Fruit fly (Drosophila melanogaster) whole organism, wandering third instar larva: Measurements from ENCODE around the gene CG7333.

Experiments
- Abd-B ChIP-seq: fragments of >200 bp; optimal IDR thresholded peaks from 2 replicates; lab custom pipeline; 2017; ENCODE audit warnings: missing biosample characterization, missing genetic modification characterization
- CG32264 ChIP-seq: fragments of 200-800 bp; sonication (Bioruptor generic); optimal IDR thresholded peaks from 2 replicates; lab custom pipeline; 2016; ENCODE audit warnings: missing biosample characterization, missing genetic modification characterization
- CG9705 ChIP-seq: fragments of 200-800 bp; sonication (Bioruptor generic); optimal IDR thresholded peaks from 2 replicates; lab custom pipeline; 2018; ENCODE audit warnings: missing biosample characterization, mild to moderate bottlenecking, missing genetic modification characterization
- CrebA ChIP-seq: fragments of 200-800 bp; sonication (Bioruptor generic); optimal IDR thresholded peaks from 2 replicates; lab custom pipeline; 2016; ENCODE audit warnings: missing biosample characterization, mild to moderate bottlenecking, missing genetic modification characterization, borderline replicate concordance
- Dfd ChIP-seq: fragments of >200 bp; optimal IDR thresholded peaks from 2 replicates; lab custom pipeline; 2017; ENCODE audit warnings: missing biosample characterization, missing genetic modification characterization
- Dif ChIP-seq: fragments of 200-275, 200-300 bp; sonication (Bioruptor generic); optimal IDR thresholded peaks from 2 replicates; lab custom pipeline; 2018; ENCODE audit warnings: missing biosample characterization, missing genetic modification characterization; ENCODE audit not compliant: partially characterized antibody
- GATAd ChIP-seq: sonication (Bioruptor generic); optimal IDR thresholded peaks from 2 replicates; lab custom pipeline; 2016; ENCODE audit warnings: missing biosample characterization, missing genetic modification characterization
- HLH106 ChIP-seq: fragments of 200-800 bp; optimal IDR thresholded peaks from 3 replicates; lab custom pipeline; 2019; ENCODE audit warnings: missing biosample characterization, mild to moderate bottlenecking, missing genetic modification characterization, moderate library complexity
- Hnf4 ChIP-seq: fragments of 200-800 bp; sonication (Bioruptor generic); optimal IDR thresholded peaks from 2 replicates; lab custom pipeline; 2016; ENCODE audit warnings: missing biosample characterization, mild to moderate bottlenecking, missing genetic modification characterization
- Hr78 ChIP-seq: fragments of >200 bp; optimal IDR thresholded peaks from 2 replicates; lab custom pipeline; 2017; ENCODE audit warnings: missing biosample characterization, missing genetic modification characterization
- Hr83 ChIP-seq: fragments of 200-300 bp; sonication (Bioruptor generic); optimal IDR thresholded peaks from 2 replicates; lab custom pipeline; 2016; ENCODE audit warnings: missing biosample characterization, mild to moderate bottlenecking, missing genetic modification characterization, moderate library complexity; ENCODE audit not compliant: poor library complexity, severe bottlenecking
- Jra ChIP-seq: sonication (Bioruptor generic); optimal IDR thresholded peaks from 2 replicates; lab custom pipeline; 2016; ENCODE audit warnings: missing biosample characterization, missing genetic modification characterization
- Mio ChIP-seq: sonication (Bioruptor generic); optimal IDR thresholded peaks from 2 replicates; lab custom pipeline; 2016; ENCODE audit warnings: missing biosample characterization, missing genetic modification characterization
- Myc ChIP-seq: fragments of >200 bp; optimal IDR thresholded peaks from 2 replicates; lab custom pipeline; 2017
- N ChIP-seq: fragments of >200 bp; optimal IDR thresholded peaks from 2 replicates; lab custom pipeline; 2018; ENCODE audit warnings: missing biosample characterization, missing external identifiers, missing genetic modification characterization
- OdsH ChIP-seq: fragments of 200-800 bp; sonication (Bioruptor generic); optimal IDR thresholded peaks from 2 replicates; lab custom pipeline; 2016; ENCODE audit warnings: missing biosample characterization, mild to moderate bottlenecking, missing genetic modification characterization
- Rel ChIP-seq, 2 experiments: fragments of 200-800 bp; sonication (Bioruptor generic) in 1 of 2; optimal IDR thresholded peaks; 2 replicates in 1 of 2; 3 replicates in 1 of 2; lab custom pipeline; 2016 to 2019; ENCODE audit warnings: mild to moderate bottlenecking in 2 of 2, missing biosample characterization in 2 of 2, missing genetic modification characterization in 2 of 2, moderate library complexity in 1 of 2
- Sp1 ChIP-seq: fragments of 200-800 bp; sonication (Bioruptor generic); optimal IDR thresholded peaks from 3 replicates; lab custom pipeline; 2019; ENCODE audit warnings: missing biosample characterization, mild to moderate bottlenecking, missing genetic modification characterization, moderate library complexity
- Vsx2 ChIP-seq: fragments of 200-300, 225-300 bp; sonication (Bioruptor generic); optimal IDR thresholded peaks from 2 replicates; lab custom pipeline; 2018; ENCODE audit warnings: missing biosample characterization, missing genetic modification characterization; ENCODE audit not compliant: partially characterized antibody
- br ChIP-seq: fragments of 200-800 bp; sonication (Bioruptor generic); optimal IDR thresholded peaks from 2 replicates; lab custom pipeline; 2016; ENCODE audit warnings: missing biosample characterization, missing genetic modification characterization
- brk ChIP-seq: fragments of 200-800 bp; sonication (Bioruptor generic); optimal IDR thresholded peaks from 2 replicates; lab custom pipeline; 2016; ENCODE audit warnings: missing biosample characterization, mild to moderate bottlenecking, missing genetic modification characterization
- dl ChIP-seq, 2 experiments: fragments of 175-275, 200-275 bp in 1 of 2; fragments of 200-275 bp in 1 of 2; sonication (Bioruptor generic); optimal IDR thresholded peaks; lab custom pipeline; 2018; ENCODE audit warnings: mild to moderate bottlenecking in 2 of 2, missing biosample characterization in 2 of 2, missing genetic modification characterization in 2 of 2, moderate library complexity in 2 of 2; ENCODE audit not compliant: partially characterized antibody in 2 of 2, insufficient read depth in 1 of 2
- dmrt93B ChIP-seq: fragments of 200-800 bp; sonication (Bioruptor generic); optimal IDR thresholded peaks from 2 replicates; lab custom pipeline; 2018; ENCODE audit warnings: missing biosample characterization, mild to moderate bottlenecking, missing genetic modification characterization
- dsf ChIP-seq: sonication (Bioruptor generic); optimal IDR thresholded peaks from 2 replicates; lab custom pipeline; 2016; ENCODE audit warnings: missing biosample characterization, missing genetic modification characterization, borderline replicate concordance
- ey ChIP-seq: fragments of 200-800 bp; sonication (Bioruptor generic); optimal IDR thresholded peaks from 2 replicates; lab custom pipeline; 2016; ENCODE audit warnings: missing biosample characterization, missing genetic modification characterization
- foxo ChIP-seq, 2 experiments: fragments of 200-800 bp; sonication (Bioruptor generic); optimal IDR thresholded peaks; 2 replicates in 1 of 2; 3 replicates in 1 of 2; lab custom pipeline; 2016 to 2017; ENCODE audit warnings: missing biosample characterization in 2 of 2, missing genetic modification characterization in 2 of 2
- fru ChIP-seq: fragments of 200-800 bp; sonication (Bioruptor generic); optimal IDR thresholded peaks from 3 replicates; lab custom pipeline; 2016; ENCODE audit warnings: missing biosample characterization, mild to moderate bottlenecking, missing genetic modification characterization
- h ChIP-seq: fragments of 200-800 bp; sonication (Bioruptor generic); optimal IDR thresholded peaks from 3 replicates; lab custom pipeline; 2016; ENCODE audit warnings: missing biosample characterization, mild to moderate bottlenecking, missing genetic modification characterization
- jim ChIP-seq: fragments of 175-275, 200-325 bp; sonication (Bioruptor generic); optimal IDR thresholded peaks from 2 replicates; lab custom pipeline; 2016; ENCODE audit warnings: missing biosample characterization, mild to moderate bottlenecking, missing genetic modification characterization
- lola ChIP-seq: fragments of >200 bp; optimal IDR thresholded peaks from 2 replicates; lab custom pipeline; 2017; ENCODE audit warnings: missing biosample characterization, missing genetic modification characterization
- pan ChIP-seq: fragments of >200 bp; optimal IDR thresholded peaks from 2 replicates; lab custom pipeline; 2017
- psq ChIP-seq: fragments of 200-800 bp; sonication (Bioruptor generic); optimal IDR thresholded peaks from 3 replicates; lab custom pipeline; 2017; ENCODE audit warnings: missing biosample characterization, mild to moderate bottlenecking, missing genetic modification characterization, moderate library complexity
- rgr ChIP-seq: fragments of 200-800 bp; sonication (Bioruptor generic); optimal IDR thresholded peaks from 3 replicates; lab custom pipeline; 2016; ENCODE audit warnings: missing biosample characterization, mild to moderate bottlenecking, missing genetic modification characterization
- sage ChIP-seq: fragments of 200-800 bp; sonication (Bioruptor generic); optimal IDR thresholded peaks from 2 replicates; lab custom pipeline; 2016; ENCODE audit warnings: missing biosample characterization, mild to moderate bottlenecking, missing genetic modification characterization
- sv ChIP-seq: fragments of 200-800 bp; sonication (Bioruptor generic); optimal IDR thresholded peaks from 3 replicates; lab custom pipeline; 2016; ENCODE audit warnings: missing biosample characterization, missing genetic modification characterization
- tai ChIP-seq: sonication (Bioruptor generic); optimal IDR thresholded peaks from 2 replicates; lab custom pipeline; 2016; ENCODE audit warnings: missing biosample characterization, missing genetic modification characterization
- usp ChIP-seq: fragments of >200 bp; optimal IDR thresholded peaks from 2 replicates; lab custom pipeline; 2017; ENCODE audit warnings: missing biosample characterization, missing genetic modification characterization
- woc ChIP-seq: sonication (Bioruptor generic); optimal IDR thresholded peaks from 2 replicates; lab custom pipeline; 2016; ENCODE audit warnings: missing biosample characterization, mild to moderate bottlenecking, missing genetic modification characterization

CG7333 gene

DNA sequence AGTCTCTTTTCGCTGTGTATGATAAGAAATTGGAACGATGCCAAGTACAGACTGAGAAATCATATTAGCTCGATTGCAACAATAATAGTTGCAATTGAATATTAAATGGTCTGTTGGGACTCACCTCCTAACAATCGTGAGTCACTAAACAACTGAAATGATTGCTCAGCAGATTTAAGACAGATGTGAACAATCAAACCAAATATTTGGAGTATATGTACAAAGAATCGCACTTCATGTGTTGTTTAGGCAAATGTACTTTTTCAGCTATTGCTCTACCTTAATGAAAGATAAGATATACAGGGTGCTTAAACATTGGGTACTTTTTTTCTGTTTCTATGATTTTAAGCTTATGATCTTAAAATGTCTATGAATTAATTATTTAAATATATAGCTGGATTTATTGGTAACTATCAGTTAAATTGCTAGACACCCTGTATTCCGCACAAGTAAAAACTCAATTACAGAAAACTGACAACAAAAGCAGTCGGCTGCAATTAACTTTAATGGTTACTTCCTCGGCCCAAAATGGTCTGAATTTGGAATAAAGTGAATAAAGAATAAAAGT lies 41.1 kb downstream of the CG7333 start (continued):
- TF ChIP-seq lola (no peak), Mio (GFP tag; lab: Kevin White, UChicago) (no peak), CrebA (GFP tag; lab: Kevin White, UChicago) (no peak)

DNA sequence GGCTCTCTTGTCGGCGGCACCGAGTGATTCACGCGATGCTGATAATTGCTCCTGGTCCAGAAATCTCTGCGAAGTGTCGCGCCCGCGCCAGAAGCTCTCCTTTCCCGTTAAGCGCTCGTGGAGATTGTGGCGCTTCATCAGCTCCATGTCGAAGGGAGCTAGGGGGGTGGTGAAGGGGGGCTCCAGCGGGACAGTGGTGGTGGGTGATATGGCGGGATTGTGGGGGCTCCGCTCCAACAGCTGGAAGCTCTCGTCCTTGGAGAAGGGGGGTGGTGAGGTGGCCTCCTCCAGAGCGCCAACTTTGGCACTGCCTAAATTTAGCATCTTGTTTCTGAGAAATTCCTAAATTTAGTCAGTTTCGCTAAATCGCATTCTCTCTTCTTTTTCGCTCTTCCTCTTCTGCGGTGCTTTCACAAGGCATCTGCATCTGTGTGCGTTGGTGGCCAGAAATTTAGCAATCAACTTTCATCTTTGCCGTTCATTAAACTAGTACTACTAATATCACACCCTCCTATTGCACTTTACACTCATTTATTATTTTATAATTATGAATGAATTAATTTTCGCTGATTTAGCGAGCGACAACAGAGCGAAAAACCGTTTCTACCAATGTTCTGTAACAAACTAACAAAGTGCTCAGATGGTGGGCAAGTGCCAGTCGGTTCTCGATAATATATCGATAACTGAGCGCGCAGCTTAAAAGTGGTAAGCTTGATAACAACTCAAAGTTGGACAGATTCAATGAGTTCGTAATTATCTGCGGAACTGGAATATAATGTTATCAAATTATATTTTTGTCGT lies 41.9 kb downstream of the CG7333 start, which contains the start of gene subdued:
TSS of gene subdued (minus strand) at position 631 of the 801 bp plus-strand sequence.
- TF ChIP-seq woc (GFP tag; lab: Kevin White, UChicago): no peak
- TF ChIP-seq Rel (GFP tag; optimal IDR thresholded peaks at IDR 0.05; lab: Kevin White, UChicago): no peak
- peak; percentile 88 for TF ChIP-seq Rel (tag; optimal IDR thresholded peaks at IDR 0.05; lab: Kevin White, UChicago)
- TF ChIP-seq usp (GFP tag; lab: Kevin White, UChicago): no peak
- TF ChIP-seq GATAd (GFP tag; lab: Kevin White, UChicago): peak; percentile 70
- TF ChIP-seq lola: peak; percentile 60
- peak; percentile 4 for TF ChIP-seq sage (GFP tag; lab: Kevin White, UChicago)
- no peak for TF ChIP-seq Hr83 (GFP tag; lab: Kevin White, UChicago)
- TF ChIP-seq h: no peak

DNA sequence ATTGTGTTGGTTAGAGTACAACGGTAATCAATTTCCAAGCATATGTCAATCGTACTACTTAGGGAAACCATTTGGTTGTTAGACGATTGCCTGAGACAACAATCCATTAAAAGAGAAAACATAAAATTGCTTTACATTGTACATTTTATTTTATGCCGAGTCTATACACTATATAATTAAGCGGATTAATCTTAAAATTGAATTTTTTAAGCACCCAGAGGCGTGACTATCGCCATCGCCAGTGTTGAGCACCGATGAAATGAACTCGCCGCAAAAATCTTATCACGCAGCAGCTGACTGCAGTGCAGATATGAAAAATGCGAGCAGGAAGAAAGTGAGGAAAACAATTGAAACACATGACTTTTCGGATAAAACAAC lies 42.4 kb downstream of the CG7333 start:
- no peak for TF ChIP-seq OdsH (GFP tag; lab: Kevin White, UChicago)
- TF ChIP-seq sage (GFP tag; lab: Kevin White, UChicago): no peak
- TF ChIP-seq Hr78 (GFP tag; lab: Kevin White, UChicago): no peak
- TF ChIP-seq h: peak; percentile 28
- no peak for TF ChIP-seq Abd-B (GFP tag; lab: Kevin White, UChicago)
- TF ChIP-seq fru: peak; percentile 16
- TF ChIP-seq foxo (GFP tag; optimal IDR thresholded peaks at IDR 0.05; lab: Kevin White, UChicago): peak in 1 of 2 experiments; percentile 21
- peak; percentile 50 for TF ChIP-seq Hr83 (GFP tag; lab: Kevin White, UChicago)
- no peak for TF ChIP-seq Rel (GFP tag; optimal IDR thresholded peaks at IDR 0.05; lab: Kevin White, UChicago)
- TF ChIP-seq Rel (tag; optimal IDR thresholded peaks at IDR 0.05; lab: Kevin White, UChicago): no peak
- TF ChIP-seq jim (GFP tag; lab: Kevin White, UChicago): no peak
- peak; percentile 34 for TF ChIP-seq Jra
- TF ChIP-seq Dfd (GFP tag; lab: Kevin White, UChicago): no peak
- TF ChIP-seq Dif (GFP tag; lab: Kevin White, UChicago): no peak
- TF ChIP-seq Vsx2 (GFP tag; lab: Kevin White, UChicago): no peak
- TF ChIP-seq Hnf4 (GFP tag; lab: Kevin White, UChicago): peak; percentile 49
- no peak for TF ChIP-seq HLH106 (tag; lab: Kevin White, UChicago)
- no peak for TF ChIP-seq CG32264 (GFP tag; lab: Kevin White, UChicago)
- peak; percentile 29 for TF ChIP-seq Myc (lab: Kevin White, UChicago)
- TF ChIP-seq dmrt93B: no peak
- TF ChIP-seq GATAd (GFP tag; lab: Kevin White, UChicago): peak; percentile 59
- TF ChIP-seq br: peak; percentile 31
- no peak for TF ChIP-seq CG9705
- TF ChIP-seq Sp1: no peak
- no peak for TF ChIP-seq pan (lab: Kevin White, UChicago)
- no peak for TF ChIP-seq N (GFP tag; lab: Kevin White, UChicago)
- TF ChIP-seq usp (GFP tag; lab: Kevin White, UChicago): no peak
- TF ChIP-seq lola: no peak
- TF ChIP-seq sv (GFP tag; lab: Kevin White, UChicago): no peak
- no peak for TF ChIP-seq brk (GFP tag; lab: Kevin White, UChicago)
- TF ChIP-seq dl (GFP tag; optimal IDR thresholded peaks at IDR 0.05; lab: Kevin White, UChicago; ENCODE audit: insufficient read depth in 1 of 2, partially characterized antibody in 2 of 2): no peak
- no peak for TF ChIP-seq CrebA (GFP tag; lab: Kevin White, UChicago)
- TF ChIP-seq ey (GFP tag; lab: Kevin White, UChicago): no peak
- TF ChIP-seq psq (GFP tag; lab: Kevin White, UChicago): no peak
- no peak for TF ChIP-seq Mio (GFP tag; lab: Kevin White, UChicago)
- TF ChIP-seq woc (GFP tag; lab: Kevin White, UChicago): no peak
- TF ChIP-seq tai: no peak
- peak; percentile 4 for TF ChIP-seq rgr (GFP tag; lab: Kevin White, UChicago)
- TF ChIP-seq dsf: no peak
